Worm (Caenorhabditis elegans) whole organism, late embryonic: ENCODE measurements around the gene ZK816.3.

ENCODE experiments used
- ceh-9 ChIP-seq: sonication (generic microtip); optimal IDR thresholded peaks from 2 replicates; lab custom pipeline; 2016; ENCODE audit warnings: mild to moderate bottlenecking, missing genetic modification characterization, inconsistent platforms, missing compliant biosample characterization
- hlh-30 ChIP-seq: sonication (generic microtip); optimal IDR thresholded peaks from 2 replicates; lab custom pipeline; 2017; ENCODE audit warnings: antibody characterized with exemption, missing genetic modification characterization, missing compliant biosample characterization; ENCODE audit not compliant: insufficient read depth
- tbx-2 ChIP-seq: sonication (generic microtip); optimal IDR thresholded peaks from 2 replicates; lab custom pipeline; 2016; ENCODE audit warnings: missing genetic modification characterization, missing compliant biosample characterization

- TF ChIP-seq hlh-30 (peak; percentile 51), tbx-2 (tag; lab: Kevin White, UChicago) (peak; percentile 83), ceh-9 (tag; lab: Kevin White, UChicago) (peak; percentile 57)
Measured at ce11 chrX:3371264-3371663, 23.1 kb downstream of the ZK816.3 start.
